Worm (Caenorhabditis elegans) whole organism, L4 larva: ENCODE results near the gene mig-18.
A peak's percentile ranks its signal among the peaks of the same experiment; 100 is the strongest.

ENCODE experiments used
- F37D6.2 ChIP-seq: sonication (generic microtip); optimal IDR thresholded peaks from 2 replicates; lab custom pipeline; 2016; ENCODE audit warnings: mild to moderate bottlenecking, missing genetic modification characterization, missing compliant biosample characterization
- F49E8.2 ChIP-seq: sonication (generic microtip); optimal IDR thresholded peaks from 2 replicates; lab custom pipeline; 2016; ENCODE audit warnings: missing compliant biosample characterization, mild to moderate bottlenecking, missing genetic modification characterization, borderline replicate concordance
- T26A8.4 ChIP-seq: fragments of 200-800 bp; sonication (Bioruptor generic); IDR thresholded peaks from 2 replicates; pipeline ENCODE4 v1.3.6; 2022; ENCODE audit warnings: missing genetic modification characterization, missing compliant biosample characterization
- ZK546.5 ChIP-seq, 2 experiments: sonication (generic microtip); optimal IDR thresholded peaks; 2 replicates each; lab custom pipeline; 2017; ENCODE audit warnings: missing biosample characterization in 2 of 2, missing genetic modification characterization in 2 of 2
- aha-1 ChIP-seq: fragments of 150-350 bp; peaks from one replicate; lab custom pipeline; 2014; ENCODE audit warnings: missing biosample characterization, missing genetic modification characterization
- arid-1 ChIP-seq: fragments of 200-800 bp; sonication (Bioruptor generic); conservative IDR thresholded peaks from 2 replicates; pipeline ENCODE4 v1.3.6; 2022; ENCODE audit warnings: missing genetic modification reagents, missing genetic modification characterization, missing compliant biosample characterization
- ceh-20 ChIP-seq: fragments of 200-800 bp; sonication (Bioruptor generic); IDR thresholded peaks from 2 replicates; pipeline ENCODE4 v1.3.6; 2022; ENCODE audit warnings: missing genetic modification reagents, missing genetic modification characterization, missing compliant biosample characterization
- ceh-28 ChIP-seq: fragments of 150-350 bp; optimal IDR thresholded peaks from 2 replicates; lab custom pipeline; 2014; ENCODE audit warnings: missing biosample characterization, missing genetic modification reagents, missing genetic modification characterization
- ceh-44 ChIP-seq: fragments of 200-800 bp; sonication (Bioruptor generic); IDR thresholded peaks from 2 replicates; pipeline ENCODE4 v1.3.6; 2022; ENCODE audit warnings: missing genetic modification reagents, missing genetic modification characterization, missing compliant biosample characterization
- ceh-82 ChIP-seq: sonication (generic microtip); optimal IDR thresholded peaks from 2 replicates; lab custom pipeline; 2017; ENCODE audit warnings: missing biosample characterization, missing genetic modification characterization
- ces-1 ChIP-seq: fragments of 150-350 bp; sonication (generic microtip); optimal IDR thresholded peaks from 4 replicates; lab custom pipeline; 2014; ENCODE audit warnings: missing biosample characterization, missing genetic modification reagents, missing genetic modification characterization
- ctbp-1 ChIP-seq: fragments of 200-800 bp; sonication (Bioruptor generic); IDR thresholded peaks from 2 replicates; pipeline ENCODE4 v1.3.6; 2022; ENCODE audit warnings: missing genetic modification reagents, missing genetic modification characterization, missing compliant biosample characterization
- dmd-8 ChIP-seq: fragments of 200-800 bp; sonication (Bioruptor generic); IDR thresholded peaks from 2 replicates; pipeline ENCODE4 v1.3.6; 2022; ENCODE audit warnings: missing genetic modification characterization, missing compliant biosample characterization
- dmd-9 ChIP-seq: fragments of 200-800 bp; sonication (Bioruptor generic); IDR thresholded peaks from 2 replicates; pipeline ENCODE4 v1.3.6; 2022; ENCODE audit warnings: missing genetic modification reagents, missing genetic modification characterization, missing compliant biosample characterization
- dpl-1 ChIP-seq: fragments of 150-350 bp; optimal IDR thresholded peaks from 2 replicates; lab custom pipeline; 2014; ENCODE audit warnings: missing biosample characterization, missing genetic modification reagents, missing genetic modification characterization
- dve-1 ChIP-seq: sonication (generic microtip); optimal IDR thresholded peaks from 2 replicates; lab custom pipeline; 2017; ENCODE audit warnings: antibody characterized with exemption, mild to moderate bottlenecking, missing genetic modification characterization, missing compliant biosample characterization; ENCODE audit not compliant: insufficient read depth
- egl-43 ChIP-seq: fragments of 200-800 bp; sonication (Bioruptor generic); IDR thresholded peaks from 2 replicates; pipeline ENCODE4 v1.3.6; 2022; ENCODE audit warnings: missing genetic modification reagents, missing genetic modification characterization, missing compliant biosample characterization
- fkh-10 ChIP-seq: fragments of 150-350 bp; optimal IDR thresholded peaks from 2 replicates; lab custom pipeline; 2014; ENCODE audit warnings: missing biosample characterization, missing genetic modification reagents, missing genetic modification characterization
- hlh-11 ChIP-seq: fragments of 200-800 bp; sonication (Bioruptor generic); optimal IDR thresholded peaks from 2 replicates; lab custom pipeline; 2018; ENCODE audit warnings: mild to moderate bottlenecking, missing genetic modification characterization, missing compliant biosample characterization
- hlh-30 ChIP-seq: sonication (generic microtip); optimal IDR thresholded peaks from 2 replicates; lab custom pipeline; 2017; ENCODE audit warnings: antibody characterized with exemption, mild to moderate bottlenecking, missing genetic modification characterization, missing compliant biosample characterization; ENCODE audit not compliant: insufficient read depth
- lim-7 ChIP-seq: fragments of 200-800 bp; sonication (Bioruptor generic); IDR thresholded peaks from 2 replicates; pipeline ENCODE4 v1.3.6; 2022; ENCODE audit warnings: missing genetic modification characterization, missing compliant biosample characterization
- lin-1 ChIP-seq: fragments of 200-800 bp; sonication (Bioruptor generic); IDR thresholded peaks from 2 replicates; pipeline ENCODE4 v1.3.6; 2022; ENCODE audit warnings: missing genetic modification reagents, missing genetic modification characterization, missing compliant biosample characterization
- lin-13 ChIP-seq: fragments of 150-350 bp; optimal IDR thresholded peaks from 2 replicates; lab custom pipeline; 2014; ENCODE audit warnings: missing biosample characterization, missing genetic modification reagents, missing genetic modification characterization
- lir-3 ChIP-seq: sonication (generic microtip); optimal IDR thresholded peaks from 2 replicates; lab custom pipeline; 2016; ENCODE audit warnings: mild to moderate bottlenecking, missing genetic modification characterization, missing compliant biosample characterization
- madf-9 ChIP-seq: fragments of 200-800 bp; sonication (Bioruptor generic); conservative IDR thresholded peaks from 2 replicates; pipeline ENCODE4 v1.3.6; 2022; ENCODE audit warnings: missing genetic modification reagents, missing genetic modification characterization, missing compliant biosample characterization
- mes-2 ChIP-seq: sonication (generic microtip); optimal IDR thresholded peaks from 2 replicates; lab custom pipeline; 2016; ENCODE audit warnings: missing genotype, mild to moderate bottlenecking, missing genetic modification characterization, missing compliant biosample characterization; ENCODE audit not compliant: poor library complexity, severe bottlenecking
- mxl-2 ChIP-seq: fragments of 200-800 bp; sonication (Bioruptor generic); conservative IDR thresholded peaks from 2 replicates; pipeline ENCODE4 v1.3.6; 2022; ENCODE audit warnings: missing genetic modification reagents, missing genetic modification characterization, missing compliant biosample characterization
- nhr-10 ChIP-seq: fragments of 150-350 bp; optimal IDR thresholded peaks from 2 replicates; lab custom pipeline; 2014; ENCODE audit warnings: missing biosample characterization, missing genetic modification characterization
- nhr-11 ChIP-seq: fragments of 150-350 bp; optimal IDR thresholded peaks from 2 replicates; lab custom pipeline; 2014; ENCODE audit warnings: missing biosample characterization, missing genetic modification characterization
- nhr-237 ChIP-seq: sonication (generic microtip); optimal IDR thresholded peaks from 2 replicates; lab custom pipeline; 2017; ENCODE audit warnings: missing biosample characterization, missing genetic modification characterization
- nhr-41 ChIP-seq: fragments of 200-800 bp; sonication (Bioruptor generic); IDR thresholded peaks from 2 replicates; pipeline ENCODE4 v1.3.6; 2022; ENCODE audit warnings: missing genetic modification reagents, missing genetic modification characterization, missing compliant biosample characterization
- nhr-48 ChIP-seq: sonication (generic microtip); optimal IDR thresholded peaks from 2 replicates; lab custom pipeline; 2016; ENCODE audit warnings: mild to moderate bottlenecking, missing genetic modification characterization, missing compliant biosample characterization
- nhr-77 ChIP-seq: fragments of 150-350 bp; optimal IDR thresholded peaks from 2 replicates; lab custom pipeline; 2014; ENCODE audit warnings: missing biosample characterization, missing genetic modification characterization
- pha-4 ChIP-seq, 2 experiments: fragments of 150-350 bp in 1 of 2; fragments of 200-800 bp in 1 of 2; sonication (Bioruptor generic) in 1 of 2; IDR thresholded peaks in 1 of 2; optimal IDR thresholded peaks in 1 of 2; 2 replicates each; pipeline versions ENCODE4 v1.3.6 to Lab custom; 2014 to 2022; ENCODE audit warnings: missing genetic modification characterization in 2 of 2, missing genetic modification reagents in 2 of 2, missing biosample characterization in 1 of 2, missing compliant biosample characterization in 1 of 2
- pqm-1 ChIP-seq: sonication (generic microtip); optimal IDR thresholded peaks from 2 replicates; lab custom pipeline; 2017; ENCODE audit warnings: missing biosample characterization, missing genetic modification characterization
- snpc-1.2 ChIP-seq: fragments of 200-800 bp; sonication (Bioruptor generic); IDR thresholded peaks from 2 replicates; pipeline ENCODE4 v1.3.6; 2022; ENCODE audit warnings: missing genetic modification reagents, missing genetic modification characterization, missing compliant biosample characterization
- tra-1 ChIP-seq: fragments of 200-800 bp; sonication (Bioruptor generic); IDR thresholded peaks from 2 replicates; pipeline ENCODE4 v1.3.6; 2022; ENCODE audit warnings: missing genetic modification reagents, missing genetic modification characterization, missing compliant biosample characterization
- unc-130 ChIP-seq: sonication (generic microtip); optimal IDR thresholded peaks from 2 replicates; lab custom pipeline; 2016; ENCODE audit warnings: missing genetic modification reagents, missing genetic modification characterization, missing compliant biosample characterization
- unc-39 ChIP-seq: sonication (generic microtip); optimal IDR thresholded peaks from 2 replicates; lab custom pipeline; 2017; ENCODE audit warnings: missing biosample characterization, missing genetic modification characterization
- zag-1 ChIP-seq: fragments of 150-350 bp; optimal IDR thresholded peaks from 2 replicates; lab custom pipeline; 2014; ENCODE audit warnings: missing biosample characterization, missing genetic modification characterization
- zfp-3 ChIP-seq: fragments of 200-800 bp; sonication (Bioruptor generic); conservative IDR thresholded peaks from 2 replicates; pipeline ENCODE4 v1.3.6; 2022; ENCODE audit warnings: missing genetic modification reagents, missing genetic modification characterization, missing compliant biosample characterization
- zip-2 ChIP-seq: fragments of 150-350 bp; optimal IDR thresholded peaks from 2 replicates; lab custom pipeline; 2014; ENCODE audit warnings: missing biosample characterization, missing genetic modification characterization

Gene mig-18

DNA sequence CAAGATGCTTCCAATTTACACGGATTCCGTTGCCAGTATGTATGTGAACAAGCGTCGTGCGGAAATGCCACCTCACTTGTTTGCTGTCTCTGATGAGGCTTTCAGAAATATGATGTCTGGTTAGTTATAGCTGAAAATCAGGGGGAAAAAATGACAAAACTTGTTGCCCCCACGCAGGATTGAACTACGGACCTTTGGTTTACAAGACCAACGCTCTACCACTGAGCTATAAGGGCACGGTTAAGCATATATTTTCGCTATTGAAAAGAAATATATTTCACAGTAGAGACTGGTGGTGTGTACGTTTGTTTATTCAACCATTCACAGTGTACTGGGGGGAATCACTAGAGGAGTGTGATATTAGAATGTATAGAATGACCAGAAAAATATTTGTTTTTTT, 8.2 kb downstream of the mig-18 start (continued):
- TF ChIP-seq pha-4 (GFP tag; IDR thresholded peaks at IDR 0.05; lab: Robert Waterston, UW) (0 out of 2 replicates have a peak, but pooled peaks have one; percentile 31), pha-4 (tag; optimal IDR thresholded peaks at IDR 0.05; lab: Kevin White, UChicago) (no peak), mes-2 (tag; lab: Kevin White, UChicago) (peak; percentile 40), tra-1 (GFP tag; lab: Robert Waterston, UW) (0 out of 2 replicates have a peak, but pooled peaks have one; percentile 12), mxl-2 (GFP tag; lab: Robert Waterston, UW) (no peak), lin-13 (GFP tag; lab: Kevin White, UChicago) (peak; percentile 23), dpl-1 (GFP tag; lab: Kevin White, UChicago) (no peak), ZK546.5 (tag; optimal IDR thresholded peaks at IDR 0.05; lab: Kevin White, UChicago) (no peak), hlh-11 (tag; lab: Kevin White, UChicago) (no peak), lin-1 (GFP tag; lab: Robert Waterston, UW) (no peak), zag-1 (tag; lab: Kevin White, UChicago) (no peak), dmd-8 (GFP tag; lab: Robert Waterston, UW) (peak; percentile 82), nhr-77 (tag; lab: Kevin White, UChicago) (no peak), dmd-9 (GFP tag; lab: Robert Waterston, UW) (no peak), unc-130 (GFP tag; lab: Kevin White, UChicago) (no peak), T26A8.4 (GFP tag; lab: Robert Waterston, UW) (0 out of 2 replicates have a peak, but pooled peaks have one; percentile 30), ceh-44 (peak; percentile 41; the same call in 1 of the 2 replicates), nhr-237 (tag; lab: Kevin White, UChicago) (no peak), dve-1 (tag; lab: Kevin White, UChicago) (no peak), aha-1 (tag; lab: Kevin White, UChicago) (no peak), egl-43 (GFP tag; lab: Robert Waterston, UW) (no peak; the same call in 1 of the 2 replicates), fkh-10 (no peak), nhr-10 (no peak), lir-3 (tag; lab: Kevin White, UChicago) (no peak), arid-1 (no peak; the same call in 1 of the 2 replicates), nhr-48 (tag; lab: Kevin White, UChicago) (peak; percentile 7), hlh-30 (tag; lab: Kevin White, UChicago) (no peak), ceh-20 (GFP tag; lab: Robert Waterston, UW) (no peak), ces-1 (GFP tag; lab: Kevin White, UChicago) (no peak), pqm-1 (tag; lab: Kevin White, UChicago) (no peak), zip-2 (peak; percentile 3), nhr-11 (tag; lab: Kevin White, UChicago) (no peak), madf-9 (GFP tag; lab: Robert Waterston, UW) (no peak; the same call in 1 of the 2 replicates), ceh-82 (no peak), zfp-3 (GFP tag; lab: Robert Waterston, UW) (no peak), snpc-1.2 (GFP tag; lab: Robert Waterston, UW) (0 out of 2 replicates have a peak, but pooled peaks have one; percentile 33), unc-39 (no peak), nhr-41 (GFP tag; lab: Robert Waterston, UW) (no peak), F37D6.2 (tag; lab: Kevin White, UChicago) (no peak), ctbp-1 (GFP tag; lab: Robert Waterston, UW) (no peak), ceh-28 (tag; lab: Kevin White, UChicago) (no peak), F49E8.2 (peak; percentile 28), lim-7 (peak; percentile 81)
